Fruit fly (Drosophila melanogaster) S2 (cell line): ENCODE measurements around the gene cl.

Source experiments
- CG8478 ChIP-seq: fragments of >200 bp; optimal IDR thresholded peaks from 2 replicates; lab custom pipeline; 2018
- CTCF ChIP-seq, 2 experiments: fragments of >200 bp; optimal IDR thresholded peaks; 2 replicates each; lab custom pipeline; 2018

- TF ChIP-seq CG8478 (lab: Kevin White, UChicago): no peak
- no peak for TF ChIP-seq CTCF (optimal IDR thresholded peaks at IDR 0.05; lab: Kevin White, UChicago)
Observed at dm6 chr2L:5546518-5547287, 26.8 kb downstream of the cl start, which contains the start of gene Oscillin.
